Worm (Caenorhabditis elegans): ENCODE data around the gene F37H8.6.

DNA sequence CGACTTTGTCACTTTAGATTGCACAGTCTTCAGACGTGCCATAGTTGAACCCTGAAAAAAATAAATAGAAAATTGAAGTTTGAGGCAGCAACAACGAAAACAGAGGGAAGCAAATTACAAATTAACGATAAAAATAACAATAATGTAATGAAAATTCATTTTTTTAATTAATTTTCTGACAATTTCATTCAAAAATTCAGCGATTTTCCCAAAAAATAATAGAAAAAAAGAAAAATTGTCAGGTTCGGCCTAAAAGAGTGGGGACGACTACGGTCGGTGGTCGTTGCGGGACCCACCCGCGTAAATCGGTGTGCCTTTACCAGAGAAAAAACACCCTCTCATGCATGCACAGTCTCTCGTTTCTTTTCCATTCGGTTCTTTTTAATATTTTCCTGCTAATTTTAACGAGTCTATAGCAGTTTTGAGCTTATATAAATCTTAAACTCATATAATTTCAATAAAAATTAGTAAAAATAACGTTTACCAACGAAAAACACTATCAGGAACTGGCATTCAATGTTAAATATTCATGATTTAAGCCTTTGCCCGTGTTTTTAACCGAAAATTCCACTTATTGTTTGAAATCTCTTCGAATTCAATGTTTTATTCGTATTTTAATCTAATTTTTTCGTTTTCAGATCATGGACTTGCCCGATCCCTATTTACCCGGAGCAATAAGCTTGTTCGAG lies 50.8 kb downstream of the F37H8.6 start, which contains the start of the genes rps-9 and lsm-1:
- TF ChIP-seq egl-27 (tag; optimal IDR thresholded peaks at IDR 0.05), result no peak
- TF ChIP-seq nhr-77 (tag; optimal IDR thresholded peaks at IDR 0.05), result no peak
- TF ChIP-seq nhr-237 (tag; optimal IDR thresholded peaks at IDR 0.05), result no peak
- no peak for TF ChIP-seq lin-39 (tag; optimal IDR thresholded peaks at IDR 0.05)
- TF ChIP-seq ama-1 (optimal IDR thresholded peaks at IDR 0.05), result no peak
- no peak for TF ChIP-seq dmd-4 (tag; optimal IDR thresholded peaks at IDR 0.05)
- TF ChIP-seq nhr-11 (tag; optimal IDR thresholded peaks at IDR 0.05), result no peak
- peak; percentile 52 for TF ChIP-seq ztf-4 (tag; optimal IDR thresholded peaks at IDR 0.05)
- no peak for TF ChIP-seq ztf-11 (tag; optimal IDR thresholded peaks at IDR 0.05)
- TF ChIP-seq elt-3 (tag; optimal IDR thresholded peaks at IDR 0.05), result no peak
- no peak for TF ChIP-seq ztf-1 (GFP tag; conservative IDR thresholded peaks at IDR 0.05)
- TF ChIP-seq lsy-2 (tag; optimal IDR thresholded peaks at IDR 0.05), result peak; percentile 80 to 98

Data from whole organism, L2 larva.